Worm (Caenorhabditis elegans): ENCODE data around the gene nlp-29.

DNA sequence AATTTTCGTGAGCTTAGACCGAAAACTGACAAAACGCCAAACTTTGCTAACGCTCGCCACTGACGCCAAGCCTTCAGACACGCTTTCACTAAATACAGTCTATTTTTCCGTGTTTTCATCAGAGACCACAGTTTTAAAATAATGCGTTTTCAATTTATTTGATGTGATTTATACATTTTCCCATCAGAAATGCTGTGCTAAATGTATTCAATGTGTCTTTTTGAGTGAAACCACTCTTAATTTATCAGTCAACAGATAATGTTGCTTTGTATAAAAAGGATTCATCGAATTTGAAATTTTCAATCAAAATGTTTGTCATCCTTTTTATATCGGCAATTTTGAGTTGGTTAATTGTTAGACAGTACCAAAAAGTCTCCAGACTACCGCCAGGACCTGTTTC is 47.1 kb downstream of the nlp-29 start, which contains the start of gene cyp-35A4:
- TF ChIP-seq nhr-80 (tag; optimal IDR thresholded peaks at IDR 0.05) (no peak), ztf-28 (GFP tag; IDR thresholded peaks at IDR 0.05) (no peak), tbx-9 (tag; optimal IDR thresholded peaks at IDR 0.05; ENCODE audit: borderline replicate concordance) (no peak), madf-6 (GFP tag; IDR thresholded peaks at IDR 0.05) (no peak), ccch-3 (GFP tag; optimal IDR thresholded peaks at IDR 0.05) (no peak), nfya-1 (tag; optimal IDR thresholded peaks at IDR 0.05; ENCODE audit: borderline replicate concordance, insufficient read depth) (no peak), snpc-4 (GFP tag; optimal IDR thresholded peaks at IDR 0.05) (no peak), snpc-4 (tag; optimal IDR thresholded peaks at IDR 0.05) (no peak), mxl-1 (tag; optimal IDR thresholded peaks at IDR 0.05) (no peak), ets-4 (GFP tag; optimal IDR thresholded peaks at IDR 0.05) (no peak), T26A5.8 (tag; optimal IDR thresholded peaks at IDR 0.05) (no peak), pha-4 (tag; optimal IDR thresholded peaks at IDR 0.05) (no peak), lsl-1 (GFP tag; optimal IDR thresholded peaks at IDR 0.05) (no peak), F55B11.4 (tag; optimal IDR thresholded peaks at IDR 0.05; ENCODE audit: borderline replicate concordance, insufficient read depth) (no peak), hsf-1 (GFP tag; IDR thresholded peaks at IDR 0.05) (no peak)

Measured in whole organism, young adult.